Fruit fly (Drosophila melanogaster): ENCODE results near the gene CG16890.
A peak's percentile ranks its signal among the peaks of the same experiment; 100 is the strongest.

CG16890 gene

dm6 chr2L:13780109-13780947, 3.8 kb downstream of the CG16890 start, which contains the start of the genes CG9008 and p38b:
TSS of gene CG9008 (minus strand) at chr2L:13780165.
TSS of gene p38b (plus strand) at chr2L:13780689.
- peak; percentile 68 for TF ChIP-seq rn (GFP tag; IDR thresholded peaks at IDR 0.05)
- TF ChIP-seq CG17806 (tag; optimal IDR thresholded peaks at IDR 0.05), result peak; percentile 79
- peak; percentile 92 for TF ChIP-seq CG8159 (tag; optimal IDR thresholded peaks at IDR 0.05)
- peak; percentile 84 for TF ChIP-seq CG9948 (tag; optimal IDR thresholded peaks at IDR 0.05)
- no peak for TF ChIP-seq Pif1A (GFP tag; optimal IDR thresholded peaks at IDR 0.05)
- peak; percentile 87 for TF ChIP-seq CG15710 (tag; optimal IDR thresholded peaks at IDR 0.05)
- peak; percentile 31 for TF ChIP-seq Ets98B (GFP tag; IDR thresholded peaks at IDR 0.05)
- no peak for TF ChIP-seq CG13204 (GFP tag; optimal IDR thresholded peaks at IDR 0.05)
- TF ChIP-seq CG34367 (tag; optimal IDR thresholded peaks at IDR 0.05), result peak; percentile 75
- no peak; the same call in none of the 2 replicates for TF ChIP-seq CG12605 (GFP tag; IDR thresholded peaks at IDR 0.05)
- TF ChIP-seq Pif1B (GFP tag; optimal IDR thresholded peaks at IDR 0.05), result peak; percentile 71
- TF ChIP-seq CG4496 (GFP tag; IDR thresholded peaks at IDR 0.05), result peak; percentile 49; the same call in 1 of the 3 replicates
- no peak for TF ChIP-seq CG10348 (GFP tag; IDR thresholded peaks at IDR 0.05)
- TF ChIP-seq fd96Ca (GFP tag; IDR thresholded peaks at IDR 0.05), result peak; percentile 49; the same call in 1 of the 3 replicates
- peak; percentile 52 for TF ChIP-seq CG32121 (GFP tag; IDR thresholded peaks at IDR 0.05)
- peak; percentile 81 for TF ChIP-seq CG8301 (tag; optimal IDR thresholded peaks at IDR 0.05)
- peak; percentile 85 for TF ChIP-seq Snoo (tag; optimal IDR thresholded peaks at IDR 0.05)
- no peak for TF ChIP-seq gl (tag; optimal IDR thresholded peaks at IDR 0.05)
- no peak for TF ChIP-seq CG14655 (GFP tag; optimal IDR thresholded peaks at IDR 0.05)

- TF ChIP-seq Ets98B (GFP tag; IDR thresholded peaks at IDR 0.05) (peak; percentile 52), CG14655 (GFP tag; optimal IDR thresholded peaks at IDR 0.05) (no peak), EcR (GFP tag; optimal IDR thresholded peaks at IDR 0.05) (peak; percentile 38), CG34367 (tag; optimal IDR thresholded peaks at IDR 0.05) (no peak), CG4496 (GFP tag; IDR thresholded peaks at IDR 0.05) (no peak), D1 (tag; optimal IDR thresholded peaks at IDR 0.05) (no peak), CG12605 (GFP tag; IDR thresholded peaks at IDR 0.05) (peak; percentile 54; the same call in 1 of the 2 replicates), rn (GFP tag; IDR thresholded peaks at IDR 0.05) (no peak), Snoo (tag; optimal IDR thresholded peaks at IDR 0.05) (no peak), CG13204 (GFP tag; optimal IDR thresholded peaks at IDR 0.05) (no peak), Pif1A (GFP tag; optimal IDR thresholded peaks at IDR 0.05) (no peak), CG8301 (tag; optimal IDR thresholded peaks at IDR 0.05) (no peak), CG15710 (tag; optimal IDR thresholded peaks at IDR 0.05) (no peak), CG8159 (tag; optimal IDR thresholded peaks at IDR 0.05) (no peak), Pif1B (GFP tag; optimal IDR thresholded peaks at IDR 0.05) (no peak), gl (tag; optimal IDR thresholded peaks at IDR 0.05) (no peak), CG9948 (tag; optimal IDR thresholded peaks at IDR 0.05) (no peak), CG32121 (GFP tag; IDR thresholded peaks at IDR 0.05) (no peak), fd96Ca (GFP tag; IDR thresholded peaks at IDR 0.05) (0 out of 3 replicates have a peak, but pooled peaks have one; percentile 27), CG17806 (tag; optimal IDR thresholded peaks at IDR 0.05) (no peak), CG10348 (GFP tag; IDR thresholded peaks at IDR 0.05) (no peak)
Measured at dm6 chr2L:13779795-13780108, 4.4 kb downstream of the CG16890 start.

dm6 chr2L:13779162-13779561, 5.0 kb downstream of the CG16890 start:
- TF ChIP-seq CG13204 (GFP tag; optimal IDR thresholded peaks at IDR 0.05) (no peak), EcR (GFP tag; optimal IDR thresholded peaks at IDR 0.05) (no peak), CG34367 (tag; optimal IDR thresholded peaks at IDR 0.05) (no peak), Pif1B (GFP tag; optimal IDR thresholded peaks at IDR 0.05) (no peak), CG14655 (GFP tag; optimal IDR thresholded peaks at IDR 0.05) (no peak), rn (GFP tag; IDR thresholded peaks at IDR 0.05) (no peak), CG12605 (GFP tag; IDR thresholded peaks at IDR 0.05) (no peak), CG8159 (tag; optimal IDR thresholded peaks at IDR 0.05) (no peak), CG8301 (tag; optimal IDR thresholded peaks at IDR 0.05) (no peak), gl (tag; optimal IDR thresholded peaks at IDR 0.05) (no peak), Ets98B (GFP tag; IDR thresholded peaks at IDR 0.05) (no peak), CG15710 (tag; optimal IDR thresholded peaks at IDR 0.05) (no peak), CG17806 (tag; optimal IDR thresholded peaks at IDR 0.05) (no peak), CG4496 (GFP tag; IDR thresholded peaks at IDR 0.05) (no peak), CG9948 (tag; optimal IDR thresholded peaks at IDR 0.05) (no peak)

DNA sequence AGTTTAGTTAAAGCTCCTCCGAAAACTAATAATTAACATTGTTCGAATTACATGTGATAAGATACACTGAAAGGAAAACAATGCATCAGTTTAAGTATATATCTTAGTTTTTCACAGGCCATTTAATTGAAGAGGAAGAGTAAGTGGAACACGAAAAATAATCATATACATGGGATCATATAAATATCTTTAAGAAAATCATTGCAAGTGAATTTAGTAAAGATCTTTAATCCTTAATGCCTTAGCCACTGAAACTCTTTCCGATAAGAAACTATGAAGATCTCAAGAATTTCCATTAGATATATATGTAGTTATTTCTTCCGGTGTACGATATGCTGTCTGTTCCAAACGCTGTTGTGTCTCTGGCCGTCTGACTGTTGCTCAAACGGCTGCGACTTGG, 5.5 kb downstream of the CG16890 start:
- peak; percentile 68 for TF ChIP-seq Ets98B (GFP tag; IDR thresholded peaks at IDR 0.05)
- peak; percentile 23 for TF ChIP-seq Pif1B (GFP tag; optimal IDR thresholded peaks at IDR 0.05)
- TF ChIP-seq Snoo (tag; optimal IDR thresholded peaks at IDR 0.05), result no peak
- TF ChIP-seq CG17806 (tag; optimal IDR thresholded peaks at IDR 0.05), result no peak
- no peak for TF ChIP-seq CG34367 (tag; optimal IDR thresholded peaks at IDR 0.05)
- TF ChIP-seq CG12605 (GFP tag; IDR thresholded peaks at IDR 0.05), result peak; percentile 27; the same call in 1 of the 2 replicates
- TF ChIP-seq Pif1A (GFP tag; optimal IDR thresholded peaks at IDR 0.05), result peak; percentile 48
- peak; percentile 48 for TF ChIP-seq CG8301 (tag; optimal IDR thresholded peaks at IDR 0.05)
- no peak for TF ChIP-seq CG15710 (tag; optimal IDR thresholded peaks at IDR 0.05)
- no peak for TF ChIP-seq CG13204 (GFP tag; optimal IDR thresholded peaks at IDR 0.05)
- no peak for TF ChIP-seq gl (tag; optimal IDR thresholded peaks at IDR 0.05)
- TF ChIP-seq CG8159 (tag; optimal IDR thresholded peaks at IDR 0.05), result peak; percentile 1
- peak; percentile 67 for TF ChIP-seq CG14655 (GFP tag; optimal IDR thresholded peaks at IDR 0.05)
- TF ChIP-seq D1 (tag; optimal IDR thresholded peaks at IDR 0.05), result no peak
- TF ChIP-seq CG4496 (GFP tag; IDR thresholded peaks at IDR 0.05), result peak; percentile 65; the same call in 2 of the 3 replicates
- no peak for TF ChIP-seq EcR (GFP tag; optimal IDR thresholded peaks at IDR 0.05)
- TF ChIP-seq CG10348 (GFP tag; IDR thresholded peaks at IDR 0.05), result no peak
- no peak for TF ChIP-seq fd96Ca (GFP tag; IDR thresholded peaks at IDR 0.05)
- peak; percentile 37 for TF ChIP-seq CG9948 (tag; optimal IDR thresholded peaks at IDR 0.05)
- TF ChIP-seq rn (GFP tag; IDR thresholded peaks at IDR 0.05), result peak; percentile 48; the same call in 1 of the 2 replicates
- peak; percentile 68 for TF ChIP-seq CG32121 (GFP tag; IDR thresholded peaks at IDR 0.05)
